Fruit fly (Drosophila melanogaster): Measurements from ENCODE around the gene CG3609.

Gene CG3609

DNA sequence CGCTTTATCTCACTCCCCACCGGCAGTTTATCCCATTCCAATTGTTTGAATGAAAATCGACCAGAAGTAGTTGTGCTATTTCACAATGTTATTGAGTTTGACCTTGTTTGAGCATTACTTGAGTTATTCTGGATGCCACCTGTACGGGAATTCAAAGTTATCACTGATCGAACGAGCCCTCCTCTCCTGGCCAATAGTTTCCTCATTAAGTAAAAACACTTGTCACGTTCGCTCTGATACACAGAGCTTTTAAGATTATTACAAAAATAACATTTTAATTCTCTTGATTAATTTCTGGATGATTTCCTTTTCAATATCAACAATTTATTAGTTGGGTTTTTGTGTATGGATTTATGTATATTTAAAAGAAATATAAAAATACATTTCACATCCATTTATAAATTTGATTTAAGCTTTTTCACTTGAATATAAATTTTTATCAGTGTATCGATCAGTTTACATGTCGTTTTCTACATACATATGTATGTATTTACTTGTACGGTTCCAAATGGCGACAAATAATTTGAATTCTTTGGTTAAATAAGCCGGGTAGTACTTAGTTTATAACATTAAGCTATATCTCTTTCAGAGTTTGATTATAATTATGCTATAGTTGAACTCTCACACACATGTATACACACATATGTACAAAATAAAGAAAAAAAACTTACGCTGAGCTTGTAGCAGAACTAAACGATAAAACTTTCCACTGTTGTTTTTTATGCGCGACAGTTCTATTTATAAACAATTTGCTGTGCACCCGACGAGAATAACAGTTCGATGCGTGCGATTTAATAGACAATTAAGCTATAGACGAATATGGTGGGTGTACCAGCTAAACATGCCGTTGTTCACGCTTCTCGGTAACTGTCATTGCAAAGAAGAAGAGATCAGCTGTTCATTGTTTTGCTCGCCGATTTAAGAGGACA is at the start of gene CG3609, which contains the start of gene CG15390 (continued):
- peak; percentile 91 for TF ChIP-seq CG32532 (GFP tag; IDR thresholded peaks at IDR 0.05)
- peak; percentile 85 for TF ChIP-seq Side (GFP tag; optimal IDR thresholded peaks at IDR 0.05)
- TF ChIP-seq CG15073 (GFP tag; optimal IDR thresholded peaks at IDR 0.05) = no peak
- TF ChIP-seq cg (GFP tag; optimal IDR thresholded peaks at IDR 0.05) = peak; percentile 52
- peak; percentile 58 for TF ChIP-seq p53 (GFP tag; optimal IDR thresholded peaks at IDR 0.05)
- TF ChIP-seq lmd (GFP tag; IDR thresholded peaks at IDR 0.05) = peak; percentile 73
- TF ChIP-seq Hr51 (GFP tag; optimal IDR thresholded peaks at IDR 0.05) = peak; percentile 81 to 92
- TF ChIP-seq run (tag; optimal IDR thresholded peaks at IDR 0.05) = peak; percentile 16
- peak; percentile 64 for TF ChIP-seq CG2712 (tag; optimal IDR thresholded peaks at IDR 0.05)
- no peak for TF ChIP-seq usp (GFP tag; optimal IDR thresholded peaks at IDR 0.05)
- TF ChIP-seq BtbVII (GFP tag; optimal IDR thresholded peaks at IDR 0.05) = peak; percentile 22
- peak; percentile 74; the same call in 2 of the 3 replicates for TF ChIP-seq H15 (GFP tag; IDR thresholded peaks at IDR 0.05)
- TF ChIP-seq Deaf1 (tag; optimal IDR thresholded peaks at IDR 0.05) = peak; percentile 37
- TF ChIP-seq Asciz (GFP tag; optimal IDR thresholded peaks at IDR 0.05) = peak; percentile 29
- no peak for TF ChIP-seq CG7963 (GFP tag; IDR thresholded peaks at IDR 0.05; ENCODE audit: partially characterized antibody)
- TF ChIP-seq ind (GFP tag; optimal IDR thresholded peaks at IDR 0.05) = peak; percentile 75
- TF ChIP-seq CG18619 (GFP tag; optimal IDR thresholded peaks at IDR 0.05) = peak; percentile 69
- TF ChIP-seq Fer1 (GFP tag; optimal IDR thresholded peaks at IDR 0.05) = peak; percentile 72
- peak; percentile 12 for TF ChIP-seq psq (GFP tag; optimal IDR thresholded peaks at IDR 0.05)
- peak; percentile 93 for TF ChIP-seq HLH54F (GFP tag; optimal IDR thresholded peaks at IDR 0.05)
- TF ChIP-seq CG12071 (GFP tag; optimal IDR thresholded peaks at IDR 0.05) = peak; percentile 77
- TF ChIP-seq CG30403 (GFP tag; optimal IDR thresholded peaks at IDR 0.05) = peak; percentile 85
- TF ChIP-seq tup (GFP tag; optimal IDR thresholded peaks at IDR 0.05) = peak; percentile 63
- TF ChIP-seq ftz-f1 (GFP tag; optimal IDR thresholded peaks at IDR 0.05) = peak; percentile 48
- TF ChIP-seq Blimp-1 (GFP tag; optimal IDR thresholded peaks at IDR 0.05) = peak; percentile 60
- 0 out of 3 replicates have a peak, but pooled peaks have one; percentile 17 for TF ChIP-seq CG3726 (GFP tag; IDR thresholded peaks at IDR 0.05)
- TF ChIP-seq CG17385 (GFP tag; optimal IDR thresholded peaks at IDR 0.05) = peak; percentile 99
- peak; percentile 33 for TF ChIP-seq CG6813 (GFP tag; optimal IDR thresholded peaks at IDR 0.05)
- TF ChIP-seq Pdp1 (GFP tag; optimal IDR thresholded peaks at IDR 0.05) = peak; percentile 83 to 92
- no peak for TF ChIP-seq Lpt (GFP tag; optimal IDR thresholded peaks at IDR 0.05)
- TF ChIP-seq CG4424 (GFP tag; optimal IDR thresholded peaks at IDR 0.05) = peak; percentile 56
- TF ChIP-seq Kr (GFP tag; optimal IDR thresholded peaks at IDR 0.05) = no peak
- TF ChIP-seq eyg (GFP tag; optimal IDR thresholded peaks at IDR 0.05) = peak; percentile 76
- TF ChIP-seq Scr (GFP tag; IDR thresholded peaks at IDR 0.05; ENCODE audit: partially characterized antibody) = peak; percentile 16; the same call in 1 of the 2 replicates
- TF ChIP-seq CG12236 (GFP tag; optimal IDR thresholded peaks at IDR 0.05) = peak; percentile 62
- no peak for TF ChIP-seq CG1832 (GFP tag; optimal IDR thresholded peaks at IDR 0.05)
- peak; percentile 84 for TF ChIP-seq CG6272 (GFP tag; IDR thresholded peaks at IDR 0.05)
- peak; percentile 49 for TF ChIP-seq CG17829 (tag; optimal IDR thresholded peaks at IDR 0.05)
- peak; percentile 80 for TF ChIP-seq lab (GFP tag; optimal IDR thresholded peaks at IDR 0.05)
- no peak for TF ChIP-seq Spps (tag; optimal IDR thresholded peaks at IDR 0.05)
- no peak for TF ChIP-seq HLH4C (GFP tag; IDR thresholded peaks at IDR 0.05; ENCODE audit: partially characterized antibody)
- peak; percentile 51; the same call in 1 of the 2 replicates for TF ChIP-seq gsb (GFP tag; IDR thresholded peaks at IDR 0.05)
- peak; percentile 18 for TF ChIP-seq CG17802 (tag; optimal IDR thresholded peaks at IDR 0.05)
- TF ChIP-seq CG15479 (GFP tag; optimal IDR thresholded peaks at IDR 0.05) = no peak
- peak; percentile 45 for TF ChIP-seq CG7928 (GFP tag; optimal IDR thresholded peaks at IDR 0.05)
- TF ChIP-seq CG14441 (GFP tag; IDR thresholded peaks at IDR 0.05) = peak; percentile 75
- peak; percentile 72 for TF ChIP-seq MESR4 (GFP tag; optimal IDR thresholded peaks at IDR 0.05)
